In genomic region chr3R:31310300-31310699, dm6 we compare ENCODE assay signal across 1 fruit fly cellular context.
TF ChIP-seq lines count a peak whose summit lies in the region.

No protein-coding gene starts in this region.

TF ChIP-seq in whole organism, embryonic, 481 proteins besides CTCF, POLR2A, EP300 and RAD21 (continued from another document):
- TF ChIP-seq Deaf1 (tag; optimal IDR thresholded peaks at IDR 0.05; lab: Kevin White, UChicago) (no peak), Ssrp (tag; optimal IDR thresholded peaks at IDR 0.05; lab: Kevin White, UChicago) (no peak), Med (GFP tag; lab: Kevin White, UChicago) (peak; percentile 37), salm (tag; optimal IDR thresholded peaks at IDR 0.05; lab: Kevin White, UChicago) (no peak), tx (GFP tag; optimal IDR thresholded peaks at IDR 0.05; lab: Kevin White, UChicago) (no peak), Dek (tag; optimal IDR thresholded peaks at IDR 0.05; lab: Kevin White, UChicago) (no peak), twi (tag; optimal IDR thresholded peaks at IDR 0.05; lab: Kevin White, UChicago) (peak; percentile 53), Tbp (GFP tag; optimal IDR thresholded peaks at IDR 0.05; lab: Kevin White, UChicago) (no peak), CG13624 (GFP tag; optimal IDR thresholded peaks at IDR 0.05; lab: Kevin White, UChicago) (no peak), tgo (GFP tag; IDR thresholded peaks at IDR 0.05; lab: Robert Waterston, UW) (no peak; the same call in 2 of the 3 replicates), en (GFP tag; optimal IDR thresholded peaks at IDR 0.05; lab: Kevin White, UChicago) (no peak), CG1233 (GFP tag; optimal IDR thresholded peaks at IDR 0.05; lab: Kevin White, UChicago) (no peak), CG11093 (GFP tag; IDR thresholded peaks at IDR 0.05; lab: Robert Waterston, UW) (no peak), vvl (GFP tag; IDR thresholded peaks at IDR 0.05; lab: Robert Waterston, UW) (peak; percentile 44; the same call in 1 of the 2 replicates), Ada2b (GFP tag; IDR thresholded peaks at IDR 0.05; lab: Robert Waterston, UW) (0 out of 2 replicates have a peak, but pooled peaks have one; percentile 13), sens-2 (GFP tag; IDR thresholded peaks at IDR 0.05; lab: Robert Waterston, UW) (no peak), Gug (GFP tag; IDR thresholded peaks at IDR 0.05; lab: Robert Waterston, UW) (no peak), E2f1 (GFP tag; IDR thresholded peaks at IDR 0.05; lab: Robert Waterston, UW) (peak; percentile 49), pita (GFP tag; optimal IDR thresholded peaks at IDR 0.05; lab: Kevin White, UChicago) (no peak), slp2 (GFP tag; optimal IDR thresholded peaks at IDR 0.05; lab: Kevin White, UChicago) (no peak), H15 (GFP tag; IDR thresholded peaks at IDR 0.05; lab: Robert Waterston, UW) (no peak), CG33213 (GFP tag; optimal IDR thresholded peaks at IDR 0.05; lab: Kevin White, UChicago) (no peak), ERR (GFP tag; optimal IDR thresholded peaks at IDR 0.05; lab: Kevin White, UChicago) (no peak), dpn (GFP tag; optimal IDR thresholded peaks at IDR 0.05; lab: Kevin White, UChicago) (no peak), gsb-n (tag; optimal IDR thresholded peaks at IDR 0.05; lab: Kevin White, UChicago) (no peak), ci (GFP tag; IDR thresholded peaks at IDR 0.05; lab: Robert Waterston, UW) (0 out of 3 replicates have a peak, but pooled peaks have one; percentile 8), CG7271 (tag; optimal IDR thresholded peaks at IDR 0.05; lab: Kevin White, UChicago) (no peak), CG18619 (GFP tag; optimal IDR thresholded peaks at IDR 0.05; lab: Kevin White, UChicago) (no peak), dysf (GFP tag; IDR thresholded peaks at IDR 0.05; lab: Robert Waterston, UW) (0 out of 3 replicates have a peak, but pooled peaks have one; percentile 25), pan (optimal IDR thresholded peaks at IDR 0.05; lab: Kevin White, UChicago) (no peak), pan (GFP tag; optimal IDR thresholded peaks at IDR 0.05 in 1 of 2, IDR thresholded peaks at IDR 0.05 in 1 of 2) (peak in 1 of 2 experiments; percentile 28), ttk (GFP tag; IDR thresholded peaks at IDR 0.05; lab: Robert Waterston, UW) (peak; percentile 60; the same call in 1 of the 2 replicates), CG13894 (tag; optimal IDR thresholded peaks at IDR 0.05; lab: Kevin White, UChicago) (peak; percentile 10), Adf1 (GFP tag; IDR thresholded peaks at IDR 0.05; lab: Robert Waterston, UW) (no peak), Nf-YC (tag; optimal IDR thresholded peaks at IDR 0.05; lab: Kevin White, UChicago) (no peak), CG32532 (GFP tag; IDR thresholded peaks at IDR 0.05; lab: Robert Waterston, UW) (peak; percentile 33), D19B (GFP tag; optimal IDR thresholded peaks at IDR 0.05; lab: Kevin White, UChicago) (no peak), z (GFP tag; IDR thresholded peaks at IDR 0.05; lab: Robert Waterston, UW) (peak; percentile 78), amos (GFP tag; IDR thresholded peaks at IDR 0.05; lab: Robert Waterston, UW; ENCODE audit: partially characterized antibody) (no peak), ewg (GFP tag; optimal IDR thresholded peaks at IDR 0.05; lab: Kevin White, UChicago) (peak; percentile 37), pfk (GFP tag; optimal IDR thresholded peaks at IDR 0.05; lab: Kevin White, UChicago) (no peak), CG1603 (tag; optimal IDR thresholded peaks at IDR 0.05; lab: Kevin White, UChicago) (no peak), her (GFP tag; optimal IDR thresholded peaks at IDR 0.05; lab: Kevin White, UChicago) (no peak), CG15514 (GFP tag; optimal IDR thresholded peaks at IDR 0.05; lab: Kevin White, UChicago) (peak; percentile 1), CoRest (tag; optimal IDR thresholded peaks at IDR 0.05; lab: Kevin White, UChicago) (no peak), h (optimal IDR thresholded peaks at IDR 0.05; lab: Kevin White, UChicago) (no peak), schlank (tag; optimal IDR thresholded peaks at IDR 0.05; lab: Kevin White, UChicago) (no peak), bigmax (GFP tag; optimal IDR thresholded peaks at IDR 0.05; lab: Kevin White, UChicago) (no peak), slbo (GFP tag; IDR thresholded peaks at IDR 0.05; lab: Robert Waterston, UW) (0 out of 2 replicates have a peak, but pooled peaks have one; percentile 28), ab (GFP tag; optimal IDR thresholded peaks at IDR 0.05; lab: Kevin White, UChicago) (no peak), unc-4 (GFP tag; IDR thresholded peaks at IDR 0.05; lab: Robert Waterston, UW; ENCODE audit: partially characterized antibody) (no peak), seq (GFP tag; IDR thresholded peaks at IDR 0.05; lab: Robert Waterston, UW) (no peak), Lim3 (GFP tag; IDR thresholded peaks at IDR 0.05; lab: Robert Waterston, UW) (no peak), Mes4 (GFP tag; optimal IDR thresholded peaks at IDR 0.05; lab: Kevin White, UChicago) (no peak), CG10654 (GFP tag; optimal IDR thresholded peaks at IDR 0.05; lab: Kevin White, UChicago) (no peak), cas (GFP tag; IDR thresholded peaks at IDR 0.05; lab: Robert Waterston, UW) (no peak), Dp (GFP tag; optimal IDR thresholded peaks at IDR 0.05; lab: Kevin White, UChicago) (no peak), nom (GFP tag; optimal IDR thresholded peaks at IDR 0.05; lab: Kevin White, UChicago) (no peak), Abd-B (GFP tag; optimal IDR thresholded peaks at IDR 0.05; lab: Kevin White, UChicago) (no peak), dmrt11E (tag; optimal IDR thresholded peaks at IDR 0.05; lab: Kevin White, UChicago) (no peak), CG34422 (GFP tag; IDR thresholded peaks at IDR 0.05; lab: Robert Waterston, UW) (0 out of 3 replicates have a peak, but pooled peaks have one; percentile 6), CG18476 (GFP tag; optimal IDR thresholded peaks at IDR 0.05; lab: Kevin White, UChicago) (no peak), tap (tag; optimal IDR thresholded peaks at IDR 0.05; lab: Kevin White, UChicago) (no peak), Rfx (GFP tag; IDR thresholded peaks at IDR 0.05; lab: Robert Waterston, UW) (peak; percentile 46; the same call in 1 of the 2 replicates), lbe (GFP tag; optimal IDR thresholded peaks at IDR 0.05; lab: Kevin White, UChicago) (no peak), CG6175 (GFP tag; IDR thresholded peaks at IDR 0.05; lab: Robert Waterston, UW) (0 out of 3 replicates have a peak, but pooled peaks have one; percentile 13), sna (GFP tag; IDR thresholded peaks at IDR 0.05; lab: Robert Waterston, UW; ENCODE audit: partially characterized antibody) (no peak), CG2202 (tag; optimal IDR thresholded peaks at IDR 0.05; lab: Kevin White, UChicago) (no peak), CG3726 (GFP tag; IDR thresholded peaks at IDR 0.05; lab: Robert Waterston, UW) (no peak), lab (GFP tag; optimal IDR thresholded peaks at IDR 0.05; lab: Kevin White, UChicago) (no peak), CG6689 (GFP tag; IDR thresholded peaks at IDR 0.05; lab: Robert Waterston, UW) (no peak), pros (GFP tag; optimal IDR thresholded peaks at IDR 0.05; lab: Kevin White, UChicago) (peak; percentile 18), CG11504 (tag; optimal IDR thresholded peaks at IDR 0.05; lab: Kevin White, UChicago) (no peak), lola (GFP tag; optimal IDR thresholded peaks at IDR 0.05; lab: Kevin White, UChicago) (no peak), ranshi (GFP tag; IDR thresholded peaks at IDR 0.05; lab: Robert Waterston, UW) (no peak), bcd (GFP tag; optimal IDR thresholded peaks at IDR 0.05; lab: Kevin White, UChicago) (no peak), sc (optimal IDR thresholded peaks at IDR 0.05; lab: Kevin White, UChicago) (no peak), sc (GFP tag; optimal IDR thresholded peaks at IDR 0.05; lab: Kevin White, UChicago) (no peak)
